Fruit fly (Drosophila melanogaster) whole organism, wandering third instar larva: Measurements from ENCODE around the gene Pten.

Experiments
- Abd-B ChIP-seq: fragments of >200 bp; optimal IDR thresholded peaks from 2 replicates; lab custom pipeline; 2017; ENCODE audit warnings: missing biosample characterization, missing genetic modification characterization
- CrebA ChIP-seq: fragments of 200-800 bp; sonication (Bioruptor generic); optimal IDR thresholded peaks from 2 replicates; lab custom pipeline; 2016; ENCODE audit warnings: missing biosample characterization, mild to moderate bottlenecking, missing genetic modification characterization, borderline replicate concordance
- Dif ChIP-seq: fragments of 200-275, 200-300 bp; sonication (Bioruptor generic); optimal IDR thresholded peaks from 2 replicates; lab custom pipeline; 2018; ENCODE audit warnings: missing biosample characterization, missing genetic modification characterization; ENCODE audit not compliant: partially characterized antibody
- HLH106 ChIP-seq: fragments of 200-800 bp; optimal IDR thresholded peaks from 3 replicates; lab custom pipeline; 2019; ENCODE audit warnings: missing biosample characterization, mild to moderate bottlenecking, missing genetic modification characterization, moderate library complexity
- Myc ChIP-seq: fragments of >200 bp; optimal IDR thresholded peaks from 2 replicates; lab custom pipeline; 2017
- Sp1 ChIP-seq: fragments of 200-800 bp; sonication (Bioruptor generic); optimal IDR thresholded peaks from 3 replicates; lab custom pipeline; 2019; ENCODE audit warnings: missing biosample characterization, mild to moderate bottlenecking, missing genetic modification characterization, moderate library complexity
- Vsx2 ChIP-seq: fragments of 200-300, 225-300 bp; sonication (Bioruptor generic); optimal IDR thresholded peaks from 2 replicates; lab custom pipeline; 2018; ENCODE audit warnings: missing biosample characterization, missing genetic modification characterization; ENCODE audit not compliant: partially characterized antibody
- dsf ChIP-seq: sonication (Bioruptor generic); optimal IDR thresholded peaks from 2 replicates; lab custom pipeline; 2016; ENCODE audit warnings: missing biosample characterization, missing genetic modification characterization, borderline replicate concordance
- ey ChIP-seq: fragments of 200-800 bp; sonication (Bioruptor generic); optimal IDR thresholded peaks from 2 replicates; lab custom pipeline; 2016; ENCODE audit warnings: missing biosample characterization, missing genetic modification characterization
- lola ChIP-seq: fragments of >200 bp; optimal IDR thresholded peaks from 2 replicates; lab custom pipeline; 2017; ENCODE audit warnings: missing biosample characterization, missing genetic modification characterization
- psq ChIP-seq: fragments of 200-800 bp; sonication (Bioruptor generic); optimal IDR thresholded peaks from 3 replicates; lab custom pipeline; 2017; ENCODE audit warnings: missing biosample characterization, mild to moderate bottlenecking, missing genetic modification characterization, moderate library complexity
- sv ChIP-seq: fragments of 200-800 bp; sonication (Bioruptor generic); optimal IDR thresholded peaks from 3 replicates; lab custom pipeline; 2016; ENCODE audit warnings: missing biosample characterization, missing genetic modification characterization
- tai ChIP-seq: sonication (Bioruptor generic); optimal IDR thresholded peaks from 2 replicates; lab custom pipeline; 2016; ENCODE audit warnings: missing biosample characterization, missing genetic modification characterization
- usp ChIP-seq: fragments of >200 bp; optimal IDR thresholded peaks from 2 replicates; lab custom pipeline; 2017; ENCODE audit warnings: missing biosample characterization, missing genetic modification characterization

dm6 chr2L:10231092-10231494, 29.8 kb downstream of the Pten start:
- no peak for TF ChIP-seq Vsx2 (GFP tag; lab: Kevin White, UChicago)
- peak; percentile 59 for TF ChIP-seq tai
- TF ChIP-seq usp (GFP tag; lab: Kevin White, UChicago): no peak
- no peak for TF ChIP-seq dsf (GFP tag; lab: Kevin White, UChicago)
- peak; percentile 32 for TF ChIP-seq psq (GFP tag; lab: Kevin White, UChicago)
- TF ChIP-seq Myc (lab: Kevin White, UChicago): no peak
- TF ChIP-seq Abd-B (GFP tag; lab: Kevin White, UChicago): no peak
- TF ChIP-seq lola (GFP tag; lab: Kevin White, UChicago): no peak
- no peak for TF ChIP-seq sv (GFP tag; lab: Kevin White, UChicago)
- TF ChIP-seq CrebA (GFP tag; lab: Kevin White, UChicago): no peak
- peak; percentile 28 for TF ChIP-seq ey (GFP tag; lab: Kevin White, UChicago)
- TF ChIP-seq Dif: no peak
- peak; percentile 1 for TF ChIP-seq Sp1 (GFP tag; lab: Kevin White, UChicago)
- TF ChIP-seq HLH106 (tag; lab: Kevin White, UChicago): peak; percentile 19
